Fruit fly (Drosophila melanogaster): ENCODE results near the gene alpha-Est3.

- TF ChIP-seq insv (optimal IDR thresholded peaks at IDR 0.05) (no peak), psq (optimal IDR thresholded peaks at IDR 0.05) (no peak), ttk (optimal IDR thresholded peaks at IDR 0.05) (no peak), h (optimal IDR thresholded peaks at IDR 0.05) (no peak), Myc (optimal IDR thresholded peaks at IDR 0.05) (no peak), Sin3A (optimal IDR thresholded peaks at IDR 0.05) (no peak)
Measured at dm6 chr3R:7514232-7514863, 27.1 kb downstream of the alpha-Est3 start.
